Worm (Caenorhabditis elegans) whole organism, L4 larva: ENCODE measurements around the gene aat-2.
A peak's percentile ranks its signal among the peaks of the same experiment; 100 is the strongest.

ENCODE experiments used
- D1046.2 ChIP-seq: fragments of 200-800 bp; sonication (Bioruptor generic); IDR thresholded peaks from 2 replicates; pipeline ENCODE4 v1.3.6; 2022; ENCODE audit warnings: missing genetic modification characterization, missing compliant biosample characterization
- F37D6.2 ChIP-seq: sonication (generic microtip); optimal IDR thresholded peaks from 2 replicates; lab custom pipeline; 2016; ENCODE audit warnings: mild to moderate bottlenecking, missing genetic modification characterization, missing compliant biosample characterization
- F44E2.7 ChIP-seq: fragments of 200-800 bp; sonication (Bioruptor generic); IDR thresholded peaks from 2 replicates; pipeline ENCODE4 v2.1.2; 2022; ENCODE audit warnings: missing genetic modification characterization, missing compliant biosample characterization
- R02D3.7 ChIP-seq: fragments of 150-350 bp; sonication (generic microtip); optimal IDR thresholded peaks from 3 replicates; lab custom pipeline; 2014; ENCODE audit warnings: missing biosample characterization, missing genetic modification characterization
- aha-1 ChIP-seq: fragments of 150-350 bp; peaks from one replicate; lab custom pipeline; 2014; ENCODE audit warnings: missing biosample characterization, missing genetic modification characterization
- aly-2 ChIP-seq: sonication (generic microtip); optimal IDR thresholded peaks from 2 replicates; lab custom pipeline; 2018; ENCODE audit warnings: missing biosample characterization, missing genetic modification characterization
- ceh-20 ChIP-seq: fragments of 200-800 bp; sonication (Bioruptor generic); IDR thresholded peaks from 2 replicates; pipeline ENCODE4 v1.3.6; 2022; ENCODE audit warnings: missing genetic modification reagents, missing genetic modification characterization, missing compliant biosample characterization
- ceh-62 ChIP-seq: sonication (generic microtip); optimal IDR thresholded peaks from 2 replicates; lab custom pipeline; 2017; ENCODE audit warnings: missing biosample characterization, missing genetic modification characterization
- ceh-82 ChIP-seq: sonication (generic microtip); optimal IDR thresholded peaks from 2 replicates; lab custom pipeline; 2017; ENCODE audit warnings: missing biosample characterization, missing genetic modification characterization
- ces-1 ChIP-seq: fragments of 150-350 bp; sonication (generic microtip); optimal IDR thresholded peaks from 4 replicates; lab custom pipeline; 2014; ENCODE audit warnings: missing biosample characterization, missing genetic modification reagents, missing genetic modification characterization
- ctbp-1 ChIP-seq: fragments of 200-800 bp; sonication (Bioruptor generic); IDR thresholded peaks from 2 replicates; pipeline ENCODE4 v1.3.6; 2022; ENCODE audit warnings: missing genetic modification reagents, missing genetic modification characterization, missing compliant biosample characterization
- daf-16 ChIP-seq, 3 experiments: sonication (generic microtip); optimal IDR thresholded peaks; 2 replicates each; lab custom pipeline; 2016 to 2017; ENCODE audit warnings: missing genetic modification characterization in 3 of 3, missing genetic modification reagents in 3 of 3, mild to moderate bottlenecking in 2 of 3, missing compliant biosample characterization in 2 of 3, missing biosample characterization in 1 of 3, moderate library complexity in 1 of 3
- dmd-6 ChIP-seq: fragments of 200-800 bp; sonication (Bioruptor generic); IDR thresholded peaks from 2 replicates; pipeline ENCODE4 v1.3.6; 2022; ENCODE audit warnings: missing genetic modification reagents, missing genetic modification characterization, missing compliant biosample characterization
- dmd-8 ChIP-seq: fragments of 200-800 bp; sonication (Bioruptor generic); IDR thresholded peaks from 2 replicates; pipeline ENCODE4 v1.3.6; 2022; ENCODE audit warnings: missing genetic modification characterization, missing compliant biosample characterization
- dmd-9 ChIP-seq: fragments of 200-800 bp; sonication (Bioruptor generic); IDR thresholded peaks from 2 replicates; pipeline ENCODE4 v1.3.6; 2022; ENCODE audit warnings: missing genetic modification reagents, missing genetic modification characterization, missing compliant biosample characterization
- dpl-1 ChIP-seq: fragments of 150-350 bp; optimal IDR thresholded peaks from 2 replicates; lab custom pipeline; 2014; ENCODE audit warnings: missing biosample characterization, missing genetic modification reagents, missing genetic modification characterization
- dve-1 ChIP-seq: sonication (generic microtip); optimal IDR thresholded peaks from 2 replicates; lab custom pipeline; 2017; ENCODE audit warnings: antibody characterized with exemption, mild to moderate bottlenecking, missing genetic modification characterization, missing compliant biosample characterization; ENCODE audit not compliant: insufficient read depth
- hlh-11 ChIP-seq: fragments of 200-800 bp; sonication (Bioruptor generic); optimal IDR thresholded peaks from 2 replicates; lab custom pipeline; 2018; ENCODE audit warnings: mild to moderate bottlenecking, missing genetic modification characterization, missing compliant biosample characterization
- hmg-1.1 ChIP-seq: fragments of 200-800 bp; sonication (Bioruptor generic); IDR thresholded peaks from 2 replicates; pipeline ENCODE4 v1.3.6; 2022; ENCODE audit warnings: missing genetic modification reagents, missing genetic modification characterization, missing compliant biosample characterization
- lin-15B ChIP-seq: fragments of 150-350 bp; sonication (generic microtip); optimal IDR thresholded peaks from 3 replicates; lab custom pipeline; 2014; ENCODE audit warnings: missing biosample characterization, missing genetic modification characterization
- lin-39 ChIP-seq: fragments of 150-350 bp; optimal IDR thresholded peaks from 2 replicates; lab custom pipeline; 2014; ENCODE audit warnings: missing biosample characterization, missing genetic modification reagents, missing genetic modification characterization
- lsy-2 ChIP-seq, 2 experiments: fragments of 150-350 bp in 1 of 2; sonication (generic microtip) in 1 of 2; optimal IDR thresholded peaks; 2 replicates each; lab custom pipeline; 2014 to 2017; ENCODE audit warnings: missing biosample characterization in 2 of 2, missing genetic modification characterization in 2 of 2
- madf-9 ChIP-seq: fragments of 200-800 bp; sonication (Bioruptor generic); conservative IDR thresholded peaks from 2 replicates; pipeline ENCODE4 v1.3.6; 2022; ENCODE audit warnings: missing genetic modification reagents, missing genetic modification characterization, missing compliant biosample characterization
- mdl-1 ChIP-seq, 2 experiments: fragments of 150-350 bp in 1 of 2; sonication (generic microtip) in 1 of 2; optimal IDR thresholded peaks; 2 replicates each; lab custom pipeline; 2014 to 2017; ENCODE audit warnings: missing biosample characterization in 2 of 2, missing genetic modification characterization in 2 of 2
- mdt-29 ChIP-seq: fragments of 200-800 bp; sonication (Bioruptor generic); IDR thresholded peaks from 2 replicates; pipeline ENCODE4 v1.3.6; 2022; ENCODE audit warnings: missing genetic modification reagents, missing genetic modification characterization, missing compliant biosample characterization
- mep-1 ChIP-seq: fragments of 150-350 bp; sonication (generic microtip); optimal IDR thresholded peaks from 3 replicates; lab custom pipeline; 2014; ENCODE audit warnings: missing biosample characterization, missing genetic modification characterization
- mes-2 ChIP-seq: sonication (generic microtip); optimal IDR thresholded peaks from 2 replicates; lab custom pipeline; 2016; ENCODE audit warnings: missing genotype, mild to moderate bottlenecking, missing genetic modification characterization, missing compliant biosample characterization; ENCODE audit not compliant: poor library complexity, severe bottlenecking
- nhr-111 ChIP-seq: fragments of 200-800 bp; sonication (Bioruptor generic); optimal IDR thresholded peaks from 2 replicates; lab custom pipeline; 2018; ENCODE audit warnings: mild to moderate bottlenecking, missing genetic modification characterization, missing compliant biosample characterization
- nhr-28 ChIP-seq: fragments of 150-350 bp; optimal IDR thresholded peaks from 2 replicates; lab custom pipeline; 2014; ENCODE audit warnings: missing biosample characterization, missing genetic modification characterization
- nhr-41 ChIP-seq: fragments of 200-800 bp; sonication (Bioruptor generic); IDR thresholded peaks from 2 replicates; pipeline ENCODE4 v1.3.6; 2022; ENCODE audit warnings: missing genetic modification reagents, missing genetic modification characterization, missing compliant biosample characterization
- nhr-48 ChIP-seq: sonication (generic microtip); optimal IDR thresholded peaks from 2 replicates; lab custom pipeline; 2016; ENCODE audit warnings: mild to moderate bottlenecking, missing genetic modification characterization, missing compliant biosample characterization
- nhr-6 ChIP-seq: fragments of 150-350 bp; optimal IDR thresholded peaks from 2 replicates; lab custom pipeline; 2014; ENCODE audit warnings: missing biosample characterization, missing genetic modification characterization
- pqm-1 ChIP-seq: sonication (generic microtip); optimal IDR thresholded peaks from 2 replicates; lab custom pipeline; 2017; ENCODE audit warnings: missing biosample characterization, missing genetic modification characterization
- rbr-2 ChIP-seq: sonication (generic microtip); optimal IDR thresholded peaks from 2 replicates; lab custom pipeline; 2016; ENCODE audit warnings: missing genotype, missing genetic modification characterization, missing compliant biosample characterization
- saeg-2 ChIP-seq: fragments of 200-800 bp; sonication (Bioruptor generic); IDR thresholded peaks from 2 replicates; pipeline ENCODE4 v1.3.6; 2022; ENCODE audit warnings: missing genetic modification reagents, missing genetic modification characterization, missing compliant biosample characterization
- skn-1 ChIP-seq: fragments of 150-350 bp; optimal IDR thresholded peaks from 2 replicates; lab custom pipeline; 2014; ENCODE audit warnings: missing biosample characterization, missing genetic modification characterization
- spr-3 ChIP-seq: fragments of 200-800 bp; sonication (Bioruptor generic); optimal IDR thresholded peaks from 2 replicates; lab custom pipeline; 2018; ENCODE audit warnings: mild to moderate bottlenecking, missing genetic modification characterization, missing compliant biosample characterization
- tag-97 ChIP-seq: fragments of 200-800 bp; sonication (Bioruptor generic); IDR thresholded peaks from 2 replicates; pipeline ENCODE4 v1.3.6; 2022; ENCODE audit warnings: missing genetic modification characterization, missing compliant biosample characterization
- tra-1 ChIP-seq: fragments of 200-800 bp; sonication (Bioruptor generic); IDR thresholded peaks from 2 replicates; pipeline ENCODE4 v1.3.6; 2022; ENCODE audit warnings: missing genetic modification reagents, missing genetic modification characterization, missing compliant biosample characterization
- unc-130 ChIP-seq: sonication (generic microtip); optimal IDR thresholded peaks from 2 replicates; lab custom pipeline; 2016; ENCODE audit warnings: missing genetic modification reagents, missing genetic modification characterization, missing compliant biosample characterization
- unc-39 ChIP-seq: sonication (generic microtip); optimal IDR thresholded peaks from 2 replicates; lab custom pipeline; 2017; ENCODE audit warnings: missing biosample characterization, missing genetic modification characterization
- unc-62 ChIP-seq, 3 experiments: fragments of 150-350 bp in 1 of 3; sonication (generic microtip); optimal IDR thresholded peaks in 2 of 3; peaks in 1 of 3; 1 replicate in 1 of 3; 2 replicates in 2 of 3; lab custom pipeline; 2014 to 2017; ENCODE audit warnings: missing biosample characterization in 3 of 3, missing genetic modification characterization in 3 of 3, missing genetic modification reagents in 3 of 3, missing genotype in 1 of 3
- zfp-2 ChIP-seq: sonication (generic microtip); optimal IDR thresholded peaks from 2 replicates; lab custom pipeline; 2016; ENCODE audit warnings: mild to moderate bottlenecking, missing genetic modification characterization, missing compliant biosample characterization
- zip-11 ChIP-seq: fragments of 200-800 bp; sonication (Bioruptor generic); IDR thresholded peaks from 2 replicates; pipeline ENCODE4 v1.3.6; 2022; ENCODE audit warnings: missing genetic modification characterization, missing compliant biosample characterization
- ztf-11 ChIP-seq: fragments of 150-350 bp; optimal IDR thresholded peaks from 2 replicates; lab custom pipeline; 2014; ENCODE audit warnings: missing biosample characterization, missing genetic modification characterization

Gene aat-2

ce11 chrV:9220444-9220843, 25.7 kb downstream of the aat-2 start (continued):
- TF ChIP-seq nhr-28 (tag; lab: Kevin White, UChicago) = peak; percentile 37
- TF ChIP-seq nhr-6 (tag; lab: Kevin White, UChicago) = peak; percentile 64
- TF ChIP-seq unc-130 (GFP tag; lab: Kevin White, UChicago) = peak; percentile 15
- TF ChIP-seq mdl-1 (tag; optimal IDR thresholded peaks at IDR 0.05; lab: Kevin White, UChicago) = no peak
- peak; percentile 16 for TF ChIP-seq hlh-11 (tag; lab: Kevin White, UChicago)
- TF ChIP-seq dpl-1 = peak; percentile 80
- no peak for TF ChIP-seq ceh-82 (tag; lab: Kevin White, UChicago)
- peak in 1 of 2 experiments; percentile 51 for TF ChIP-seq lsy-2 (tag; optimal IDR thresholded peaks at IDR 0.05; lab: Kevin White, UChicago)
- TF ChIP-seq nhr-48 (tag; lab: Kevin White, UChicago) = no peak
- TF ChIP-seq rbr-2 (tag; lab: Kevin White, UChicago) = peak; percentile 27

ce11 chrV:9219390-9219733, 26.8 kb downstream of the aat-2 start:
- TF ChIP-seq nhr-111 (GFP tag; lab: Kevin White, UChicago) (no peak), nhr-48 (tag; lab: Kevin White, UChicago) (no peak), nhr-28 (tag; lab: Kevin White, UChicago) (no peak), skn-1 (tag; lab: Kevin White, UChicago) (no peak), lin-15B (tag; lab: Kevin White, UChicago) (no peak), F44E2.7 (GFP tag; lab: Robert Waterston, UW) (no peak), madf-9 (GFP tag; lab: Robert Waterston, UW) (no peak), ceh-62 (tag; lab: Kevin White, UChicago) (no peak), hmg-1.1 (0 out of 2 replicates have a peak, but pooled peaks have one; percentile 27), dmd-9 (no peak), ztf-11 (tag; lab: Kevin White, UChicago) (no peak), mdt-29 (GFP tag; lab: Robert Waterston, UW) (no peak), saeg-2 (GFP tag; lab: Robert Waterston, UW) (no peak), nhr-41 (GFP tag; lab: Robert Waterston, UW) (no peak), R02D3.7 (no peak), aha-1 (peak; percentile 75), F37D6.2 (tag; lab: Kevin White, UChicago) (no peak)
- TF ChIP-seq, all 104 proteins: peak for 2

- TF ChIP-seq dve-1 (tag; lab: Kevin White, UChicago) = peak; percentile 26
- peak; percentile 36 for TF ChIP-seq lin-39 (tag; lab: Kevin White, UChicago)
- peak in 1 of 2 experiments; percentile 99 for TF ChIP-seq unc-62 (GFP tag; optimal IDR thresholded peaks at IDR 0.05 in 1 of 2; lab: Kevin White, UChicago)
- no peak for TF ChIP-seq unc-62 (tag; optimal IDR thresholded peaks at IDR 0.05; lab: Kevin White, UChicago)
- TF ChIP-seq F37D6.2 (tag; lab: Kevin White, UChicago) = peak; percentile 4
- TF ChIP-seq daf-16 (GFP tag; optimal IDR thresholded peaks at IDR 0.05; lab: Kevin White, UChicago) = no peak
- peak; percentile 88 for TF ChIP-seq daf-16 (tag; optimal IDR thresholded peaks at IDR 0.05; lab: Kevin White, UChicago)
- no peak for TF ChIP-seq spr-3 (GFP tag; lab: Kevin White, UChicago)
- TF ChIP-seq dmd-6 (GFP tag; lab: Robert Waterston, UW) = peak; percentile 41; the same call in 1 of the 2 replicates
- no peak for TF ChIP-seq zip-11 (GFP tag; lab: Robert Waterston, UW)
- no peak for TF ChIP-seq unc-39
- peak; percentile 12 for TF ChIP-seq mep-1 (tag; lab: Kevin White, UChicago)
- TF ChIP-seq aha-1 = no peak
- 0 out of 2 replicates have a peak, but pooled peaks have one; percentile 40 for TF ChIP-seq tra-1
- TF ChIP-seq rbr-2 (tag; lab: Kevin White, UChicago) = no peak
- TF ChIP-seq zfp-2 (tag; lab: Kevin White, UChicago) = no peak
- no peak for TF ChIP-seq D1046.2 (GFP tag; lab: Robert Waterston, UW)
- TF ChIP-seq nhr-48 (tag; lab: Kevin White, UChicago) = peak; percentile 39
- TF ChIP-seq aly-2 = no peak
- TF ChIP-seq dmd-8 (GFP tag; lab: Robert Waterston, UW) = no peak
- TF ChIP-seq ceh-20 = peak; percentile 84
- no peak for TF ChIP-seq tag-97 (GFP tag; lab: Robert Waterston, UW)
- peak in 1 of 2 experiments; percentile 4 for TF ChIP-seq lsy-2 (tag; optimal IDR thresholded peaks at IDR 0.05; lab: Kevin White, UChicago)
- TF ChIP-seq mes-2 (tag; lab: Kevin White, UChicago) = peak; percentile 25
- TF ChIP-seq pqm-1 (tag; lab: Kevin White, UChicago) = peak; percentile 56
- peak; percentile 48; the same call in 1 of the 2 replicates for TF ChIP-seq ctbp-1 (GFP tag; lab: Robert Waterston, UW)
- TF ChIP-seq saeg-2 (GFP tag; lab: Robert Waterston, UW) = no peak
- no peak for TF ChIP-seq ces-1 (GFP tag; lab: Kevin White, UChicago)
These were observed 27.3 kb downstream of the aat-2 start for ce11 chrV:9218655-9219389.
